Worm (Caenorhabditis elegans) whole organism, L1 larva: ENCODE results near the gene T28A11.2.
A peak's percentile ranks its signal among the peaks of the same experiment; 100 is the strongest.

Experiments
- C04F5.9 ChIP-seq: sonication (generic microtip); optimal IDR thresholded peaks from 2 replicates; lab custom pipeline; 2016; ENCODE audit warnings: missing genetic modification characterization, missing compliant biosample characterization
- F16B12.6 ChIP-seq: fragments of 150-350 bp; optimal IDR thresholded peaks from 2 replicates; lab custom pipeline; 2014; ENCODE audit warnings: missing biosample characterization, missing genetic modification characterization
- Y116A8C.19 ChIP-seq: sonication (generic microtip); optimal IDR thresholded peaks from 2 replicates; lab custom pipeline; 2016; ENCODE audit warnings: missing compliant biosample characterization, missing genetic modification characterization, borderline replicate concordance
- alr-1 ChIP-seq: fragments of 200-800 bp; sonication (Bioruptor generic); optimal IDR thresholded peaks from 2 replicates; lab custom pipeline; 2018; ENCODE audit warnings: borderline replicate concordance, mild to moderate bottlenecking, missing genetic modification characterization, missing compliant biosample characterization
- aly-2 ChIP-seq: fragments of 150-350 bp; optimal IDR thresholded peaks from 2 replicates; lab custom pipeline; 2014; ENCODE audit warnings: missing biosample characterization, missing genetic modification characterization
- blmp-1 ChIP-seq: fragments of 150-350 bp; optimal IDR thresholded peaks from 2 replicates; lab custom pipeline; 2014; ENCODE audit warnings: missing biosample characterization, missing genetic modification characterization
- ceh-8 ChIP-seq: fragments of 200-800 bp; sonication (Bioruptor generic); optimal IDR thresholded peaks from 2 replicates; lab custom pipeline; 2018; ENCODE audit warnings: mild to moderate bottlenecking, missing genetic modification characterization, moderate library complexity, missing compliant biosample characterization
- ceh-82 ChIP-seq, 3 experiments: fragments of 150-350 bp in 1 of 3; sonication (generic microtip) in 2 of 3; optimal IDR thresholded peaks; 2 replicates each; lab custom pipeline; 2014 to 2017; ENCODE audit warnings: missing biosample characterization in 3 of 3, missing genetic modification characterization in 3 of 3
- ceh-88 ChIP-seq: fragments of 200-800 bp; sonication (Bioruptor generic); IDR thresholded peaks from 2 replicates; pipeline ENCODE4 v1.3.6; 2022; ENCODE audit warnings: missing genetic modification characterization, missing compliant biosample characterization
- ceh-90 ChIP-seq: sonication (generic microtip); optimal IDR thresholded peaks from 2 replicates; lab custom pipeline; 2016; ENCODE audit warnings: missing genetic modification characterization, missing compliant biosample characterization
- ces-1 ChIP-seq: fragments of 150-350 bp; optimal IDR thresholded peaks from 2 replicates; lab custom pipeline; 2014; ENCODE audit warnings: missing biosample characterization, missing genetic modification reagents, missing genetic modification characterization
- dpl-1 ChIP-seq, 3 experiments: fragments of 150-350 bp in 2 of 3; sonication (generic microtip) in 1 of 3; optimal IDR thresholded peaks; 2 replicates each; lab custom pipeline; 2014 to 2017; ENCODE audit warnings: missing biosample characterization in 3 of 3, missing genetic modification characterization in 3 of 3, missing genetic modification reagents in 3 of 3
- efl-1 ChIP-seq, 4 experiments: fragments of 150-350 bp; optimal IDR thresholded peaks in 3 of 4; peaks in 1 of 4; 1 replicate in 1 of 4; 2 replicates in 3 of 4; lab custom pipeline; 2014; ENCODE audit warnings: missing biosample characterization in 2 of 4, missing genetic modification characterization in 2 of 4, missing genetic modification reagents in 2 of 4
- efl-3 ChIP-seq: fragments of 200-800 bp; sonication (Bioruptor generic); optimal IDR thresholded peaks from 2 replicates; lab custom pipeline; 2018; ENCODE audit warnings: mild to moderate bottlenecking, missing genetic modification characterization, missing compliant biosample characterization
- egl-13 ChIP-seq: sonication (generic microtip); optimal IDR thresholded peaks from 2 replicates; lab custom pipeline; 2016; ENCODE audit warnings: missing genotype, missing genetic modification reagents, missing genetic modification characterization, missing compliant biosample characterization
- fkh-4 ChIP-seq: sonication (generic microtip); optimal IDR thresholded peaks from 2 replicates; lab custom pipeline; 2016; ENCODE audit warnings: missing compliant biosample characterization, missing genetic modification characterization, borderline replicate concordance
- fkh-8 ChIP-seq: sonication (generic microtip); optimal IDR thresholded peaks from 2 replicates; lab custom pipeline; 2016; ENCODE audit warnings: mild to moderate bottlenecking, missing genetic modification characterization, missing compliant biosample characterization
- fos-1 ChIP-seq: fragments of 150-350 bp; optimal IDR thresholded peaks from 2 replicates; lab custom pipeline; 2014; ENCODE audit warnings: missing biosample characterization, missing genetic modification characterization
- hlh-4 ChIP-seq: sonication (generic microtip); optimal IDR thresholded peaks from 2 replicates; lab custom pipeline; 2016; ENCODE audit warnings: mild to moderate bottlenecking, missing genetic modification characterization, missing compliant biosample characterization
- jun-1 ChIP-seq: fragments of 150-350 bp; optimal IDR thresholded peaks from 2 replicates; lab custom pipeline; 2014; ENCODE audit warnings: missing biosample characterization, missing genetic modification reagents, missing genetic modification characterization
- lin-13 ChIP-seq: fragments of 150-350 bp; optimal IDR thresholded peaks from 2 replicates; lab custom pipeline; 2014; ENCODE audit warnings: missing biosample characterization, missing genetic modification reagents, missing genetic modification characterization
- lin-14 ChIP-seq: fragments of 200-800 bp; sonication (Bioruptor generic); optimal IDR thresholded peaks from 2 replicates; lab custom pipeline; 2018; ENCODE audit warnings: mild to moderate bottlenecking, missing genetic modification characterization, moderate library complexity, missing compliant biosample characterization
- lin-15B ChIP-seq: fragments of 150-350 bp; sonication (generic microtip); optimal IDR thresholded peaks from 3 replicates; lab custom pipeline; 2014; ENCODE audit warnings: missing biosample characterization, missing genetic modification characterization
- lin-35 ChIP-seq, 2 experiments: fragments of 150-350 bp; optimal IDR thresholded peaks; 2 replicates each; lab custom pipeline; 2014; ENCODE audit warnings: missing biosample characterization in 2 of 2, missing genetic modification characterization in 2 of 2, missing genetic modification reagents in 2 of 2
- lin-39 ChIP-seq: fragments of 150-350 bp; optimal IDR thresholded peaks from 2 replicates; lab custom pipeline; 2014; ENCODE audit warnings: missing biosample characterization, missing genetic modification reagents, missing genetic modification characterization
- lir-3 ChIP-seq: sonication (generic microtip); optimal IDR thresholded peaks from 2 replicates; lab custom pipeline; 2016; ENCODE audit warnings: mild to moderate bottlenecking, missing genetic modification characterization, moderate library complexity, missing compliant biosample characterization; ENCODE audit not compliant: poor library complexity
- lsy-2 ChIP-seq, 2 experiments: fragments of 150-350 bp; optimal IDR thresholded peaks; 2 replicates each; lab custom pipeline; 2014; ENCODE audit warnings: missing biosample characterization in 2 of 2, missing genetic modification characterization in 2 of 2
- mdl-1 ChIP-seq, 2 experiments: fragments of 150-350 bp; optimal IDR thresholded peaks; 2 replicates each; lab custom pipeline; 2014 to 2017; ENCODE audit warnings: missing biosample characterization in 2 of 2, missing genetic modification characterization in 2 of 2, inconsistent platforms in 1 of 2
- mep-1 ChIP-seq: fragments of 150-350 bp; optimal IDR thresholded peaks from 2 replicates; lab custom pipeline; 2014; ENCODE audit warnings: missing biosample characterization, missing genetic modification characterization
- nhr-11 ChIP-seq: fragments of 150-350 bp; optimal IDR thresholded peaks from 2 replicates; lab custom pipeline; 2014; ENCODE audit warnings: missing biosample characterization, missing genetic modification characterization
- nhr-12 ChIP-seq: sonication (generic microtip); optimal IDR thresholded peaks from 2 replicates; lab custom pipeline; 2017; ENCODE audit warnings: missing biosample characterization, missing genetic modification characterization
- nhr-20 ChIP-seq: sonication (generic microtip); optimal IDR thresholded peaks from 2 replicates; lab custom pipeline; 2016; ENCODE audit warnings: mild to moderate bottlenecking, missing genetic modification characterization, missing compliant biosample characterization
- nhr-28 ChIP-seq: fragments of 150-350 bp; optimal IDR thresholded peaks from 2 replicates; lab custom pipeline; 2014; ENCODE audit warnings: missing biosample characterization, missing genetic modification characterization
- nhr-71 ChIP-seq: sonication (generic microtip); optimal IDR thresholded peaks from 2 replicates; lab custom pipeline; 2016; ENCODE audit warnings: mild to moderate bottlenecking, missing genetic modification characterization, moderate library complexity, missing compliant biosample characterization
- nhr-76 ChIP-seq: sonication (generic microtip); optimal IDR thresholded peaks from 2 replicates; lab custom pipeline; 2017; ENCODE audit warnings: missing biosample characterization, missing genetic modification characterization
- nhr-77 ChIP-seq: fragments of 150-350 bp; optimal IDR thresholded peaks from 2 replicates; lab custom pipeline; 2014; ENCODE audit warnings: missing biosample characterization, missing genetic modification characterization
- nhr-84 ChIP-seq: sonication (generic microtip); optimal IDR thresholded peaks from 2 replicates; lab custom pipeline; 2017; ENCODE audit warnings: missing biosample characterization, missing genetic modification characterization
- nhr-90 ChIP-seq: sonication (generic microtip); optimal IDR thresholded peaks from 2 replicates; lab custom pipeline; 2016; ENCODE audit warnings: mild to moderate bottlenecking, missing genetic modification characterization, missing compliant biosample characterization; ENCODE audit not compliant: poor library complexity
- pag-3 ChIP-seq: sonication (generic microtip); optimal IDR thresholded peaks from 2 replicates; lab custom pipeline; 2017; ENCODE audit warnings: missing genetic modification characterization, mild to moderate bottlenecking, missing compliant biosample characterization, antibody characterized with exemption, borderline replicate concordance; ENCODE audit not compliant: insufficient read depth
- pax-3 ChIP-seq: fragments of 200-800 bp; sonication (Bioruptor generic); optimal IDR thresholded peaks from 2 replicates; lab custom pipeline; 2018; ENCODE audit warnings: mild to moderate bottlenecking, missing genetic modification characterization, moderate library complexity, missing compliant biosample characterization
- pqm-1 ChIP-seq: sonication (generic microtip); optimal IDR thresholded peaks from 3 replicates; lab custom pipeline; 2017; ENCODE audit warnings: missing biosample characterization, missing genetic modification characterization
- skn-1 ChIP-seq: fragments of 150-350 bp; optimal IDR thresholded peaks from 2 replicates; lab custom pipeline; 2014; ENCODE audit warnings: missing biosample characterization, missing genetic modification characterization
- snu-23 ChIP-seq: sonication (generic microtip); optimal IDR thresholded peaks from 2 replicates; lab custom pipeline; 2016; ENCODE audit warnings: missing genetic modification characterization, missing compliant biosample characterization
- sox-4 ChIP-seq: sonication (generic microtip); optimal IDR thresholded peaks from 2 replicates; lab custom pipeline; 2016; ENCODE audit warnings: missing genetic modification characterization, missing compliant biosample characterization
- sptf-1 ChIP-seq: fragments of 150-350 bp; optimal IDR thresholded peaks from 2 replicates; lab custom pipeline; 2014; ENCODE audit warnings: missing biosample characterization, missing genetic modification characterization
- sup-37 ChIP-seq: fragments of 200-800 bp; sonication (Bioruptor generic); optimal IDR thresholded peaks from 2 replicates; lab custom pipeline; 2018; ENCODE audit warnings: mild to moderate bottlenecking, missing genetic modification characterization, missing compliant biosample characterization
- swsn-7 ChIP-seq: sonication (generic microtip); optimal IDR thresholded peaks from 2 replicates; lab custom pipeline; 2016; ENCODE audit warnings: missing genetic modification characterization, missing compliant biosample characterization
- tlp-1 ChIP-seq: fragments of 150-350 bp; optimal IDR thresholded peaks from 2 replicates; lab custom pipeline; 2014; ENCODE audit warnings: missing biosample characterization, missing genetic modification characterization
- unc-130 ChIP-seq: fragments of 150-350 bp; optimal IDR thresholded peaks from 2 replicates; lab custom pipeline; 2017; ENCODE audit warnings: missing biosample characterization, missing genetic modification characterization, inconsistent platforms
- unc-86 ChIP-seq: sonication (generic microtip); optimal IDR thresholded peaks from 2 replicates; lab custom pipeline; 2016; ENCODE audit warnings: missing genetic modification characterization, missing compliant biosample characterization
- xbp-1 ChIP-seq: sonication (generic microtip); optimal IDR thresholded peaks from 2 replicates; lab custom pipeline; 2016; ENCODE audit warnings: missing genetic modification characterization, missing compliant biosample characterization
- zag-1 ChIP-seq: fragments of 150-350 bp; optimal IDR thresholded peaks from 2 replicates; lab custom pipeline; 2014; ENCODE audit warnings: missing biosample characterization, missing genetic modification characterization
- ztf-4 ChIP-seq: fragments of 150-350 bp; optimal IDR thresholded peaks from 2 replicates; lab custom pipeline; 2014; ENCODE audit warnings: missing biosample characterization, missing genetic modification characterization

T28A11.2 gene

ce11 chrV:3278101-3278639 lies 2.0 kb upstream of the T28A11.2 start, which contains the start of gene fbxa-64:
TSS of gene fbxa-64 (minus strand) at chrV:3278151.
- TF ChIP-seq unc-130 (tag; lab: Kevin White, UChicago) (no peak), dpl-1 (GFP tag; optimal IDR thresholded peaks at IDR 0.05; lab: Kevin White, UChicago) (peak in 2 of 3 experiments; percentile 26 to 53), nhr-90 (tag; lab: Kevin White, UChicago) (no peak), unc-86 (no peak), F16B12.6 (tag; lab: Kevin White, UChicago) (peak; percentile 83), lin-14 (GFP tag; lab: Kevin White, UChicago) (no peak), blmp-1 (tag; lab: Kevin White, UChicago) (peak; percentile 14), fos-1 (tag; lab: Kevin White, UChicago) (no peak), ceh-90 (tag; lab: Kevin White, UChicago) (no peak), nhr-84 (tag; lab: Kevin White, UChicago) (no peak), nhr-12 (tag; lab: Kevin White, UChicago) (no peak), zag-1 (tag; lab: Kevin White, UChicago) (no peak), nhr-71 (tag; lab: Kevin White, UChicago) (peak; percentile 21), skn-1 (tag; lab: Kevin White, UChicago) (no peak), mep-1 (peak; percentile 50), xbp-1 (no peak), sup-37 (no peak), ceh-88 (GFP tag; lab: Robert Waterston, UW) (no peak), mdl-1 (tag; optimal IDR thresholded peaks at IDR 0.05; lab: Kevin White, UChicago) (no peak), hlh-4 (no peak), pag-3 (tag; lab: Kevin White, UChicago) (no peak), lin-15B (no peak), Y116A8C.19 (tag; lab: Kevin White, UChicago) (no peak), lir-3 (tag; lab: Kevin White, UChicago) (no peak), fkh-4 (tag; lab: Kevin White, UChicago) (no peak), swsn-7 (tag; lab: Kevin White, UChicago) (peak; percentile 7), nhr-28 (no peak), ztf-4 (tag; lab: Kevin White, UChicago) (no peak), ceh-8 (GFP tag; lab: Kevin White, UChicago) (no peak), sptf-1 (tag; lab: Kevin White, UChicago) (no peak), pax-3 (no peak), tlp-1 (tag; lab: Kevin White, UChicago) (no peak), alr-1 (tag; lab: Kevin White, UChicago) (no peak), efl-1 (optimal IDR thresholded peaks at IDR 0.05; lab: Kevin White, UChicago) (peak; percentile 24 to 38), efl-1 (GFP tag; optimal IDR thresholded peaks at IDR 0.05 in 1 of 2; lab: Kevin White, UChicago) (peak; percentile 39 to 94), fkh-8 (no peak), nhr-20 (tag; lab: Kevin White, UChicago) (peak; percentile 10), nhr-77 (tag; lab: Kevin White, UChicago) (no peak), ces-1 (GFP tag; lab: Kevin White, UChicago) (no peak), jun-1 (no peak), lin-13 (GFP tag; lab: Kevin White, UChicago) (no peak), aly-2 (no peak), sox-4 (no peak), egl-13 (tag; lab: Kevin White, UChicago) (no peak), lsy-2 (tag; optimal IDR thresholded peaks at IDR 0.05; lab: Kevin White, UChicago) (peak in 1 of 2 experiments; percentile 2), C04F5.9 (tag; lab: Kevin White, UChicago) (no peak), lin-39 (tag; lab: Kevin White, UChicago) (no peak), lin-35 (GFP tag; optimal IDR thresholded peaks at IDR 0.05; lab: Kevin White, UChicago) (peak; percentile 27 to 46), pqm-1 (no peak), snu-23 (GFP tag; lab: Kevin White, UChicago) (peak; percentile 44), ceh-82 (tag; optimal IDR thresholded peaks at IDR 0.05; lab: Kevin White, UChicago) (no peak), efl-3 (no peak), nhr-76 (tag; lab: Kevin White, UChicago) (no peak), nhr-11 (tag; lab: Kevin White, UChicago) (no peak)
